Fruit fly (Drosophila melanogaster) whole organism: ENCODE data around the gene CG8206.

Source experiments
- CG8478 ChIP-seq: fragments of >200 bp; optimal IDR thresholded peaks from 2 replicates; lab custom pipeline; 2018; ENCODE audit warnings: inconsistent platforms
- Dll ChIP-seq: fragments of >200 bp; optimal IDR thresholded peaks from 2 replicates; lab custom pipeline; 2017
- EcR ChIP-seq, 2 experiments: fragments of >200 bp; optimal IDR thresholded peaks; 2 replicates each; lab custom pipeline; 2017; ENCODE audit warnings: missing biosample characterization in 2 of 2, missing genetic modification characterization in 2 of 2, missing genetic modification reagents in 2 of 2
- pan ChIP-seq: fragments of >200 bp; optimal IDR thresholded peaks from 2 replicates; lab custom pipeline; 2017
- psq ChIP-seq: fragments of >200 bp; optimal IDR thresholded peaks from 2 replicates; lab custom pipeline; 2017
- usp ChIP-seq: fragments of >200 bp; optimal IDR thresholded peaks from 2 replicates; lab custom pipeline; 2017; ENCODE audit warnings: missing biosample characterization, missing genetic modification characterization, mixed read lengths

Gene CG8206

dm6 chrX:15733192-15733892, 5.7 kb upstream of the CG8206 start:
- no peak for TF ChIP-seq psq
- no peak for TF ChIP-seq EcR (GFP tag; optimal IDR thresholded peaks at IDR 0.05; lab: Kevin White, UChicago)
- TF ChIP-seq usp (GFP tag; lab: Kevin White, UChicago), result no peak
- TF ChIP-seq pan (lab: Kevin White, UChicago), result no peak
- TF ChIP-seq Dll (lab: Kevin White, UChicago), result no peak
- no peak for TF ChIP-seq CG8478 (lab: Kevin White, UChicago)

dm6 chrX:15733995-15734394, 5.0 kb upstream of the CG8206 start, which contains the start of the genes CG12379 and MagR:
CG12379 (minus strand) TSS chrX:15733996.
MagR (plus strand) TSS chrX:15734270.
- TF ChIP-seq psq, result no peak
- TF ChIP-seq pan (lab: Kevin White, UChicago), result no peak
- no peak for TF ChIP-seq EcR (GFP tag; optimal IDR thresholded peaks at IDR 0.05; lab: Kevin White, UChicago)
- TF ChIP-seq usp (GFP tag; lab: Kevin White, UChicago), result no peak
- no peak for TF ChIP-seq CG8478 (lab: Kevin White, UChicago)
- TF ChIP-seq Dll (lab: Kevin White, UChicago), result no peak

dm6 chrX:15737110-15737509, 1.9 kb upstream of the CG8206 start, which contains the start of gene Arp6:
Arp6 (minus strand) TSS chrX:15737120.
- TF ChIP-seq psq (no peak), EcR (GFP tag; optimal IDR thresholded peaks at IDR 0.05; lab: Kevin White, UChicago) (no peak), pan (lab: Kevin White, UChicago) (no peak), Dll (lab: Kevin White, UChicago) (no peak), CG8478 (lab: Kevin White, UChicago) (no peak), usp (GFP tag; lab: Kevin White, UChicago) (no peak)

dm6 chrX:15740288-15740726, 1.3 kb downstream of the CG8206 start:
- TF ChIP-seq EcR (GFP tag; optimal IDR thresholded peaks at IDR 0.05; lab: Kevin White, UChicago) (no peak), CG8478 (lab: Kevin White, UChicago) (no peak), Dll (lab: Kevin White, UChicago) (no peak), pan (lab: Kevin White, UChicago) (no peak), usp (GFP tag; lab: Kevin White, UChicago) (no peak), psq (no peak)

- TF ChIP-seq Dll (lab: Kevin White, UChicago) (no peak), pan (lab: Kevin White, UChicago) (no peak)
Observed at dm6 chrX:15740881-15741280, 1.9 kb downstream of the CG8206 start.

- no peak for TF ChIP-seq usp (GFP tag; lab: Kevin White, UChicago)
- TF ChIP-seq Dll (lab: Kevin White, UChicago), result no peak
- TF ChIP-seq EcR (GFP tag; optimal IDR thresholded peaks at IDR 0.05; lab: Kevin White, UChicago), result no peak
- TF ChIP-seq CG8478 (lab: Kevin White, UChicago), result no peak
- TF ChIP-seq psq, result no peak
- TF ChIP-seq pan (lab: Kevin White, UChicago), result no peak
Observed at dm6 chrX:15745905-15746681, 7.1 kb downstream of the CG8206 start, which contains the start of the genes CG8944 and CCT6. CG8944 (minus strand) TSS chrX:15746231. CCT6 (plus strand) TSS chrX:15746648.

dm6 chrX:15746682-15747196, 7.7 kb downstream of the CG8206 start:
- no peak for TF ChIP-seq CG8478 (lab: Kevin White, UChicago)
- no peak for TF ChIP-seq EcR (GFP tag; optimal IDR thresholded peaks at IDR 0.05; lab: Kevin White, UChicago)
- no peak for TF ChIP-seq usp (GFP tag; lab: Kevin White, UChicago)
- no peak for TF ChIP-seq pan (lab: Kevin White, UChicago)
- TF ChIP-seq Dll (lab: Kevin White, UChicago), result no peak
- no peak for TF ChIP-seq psq

dm6 chrX:15748945-15749344, 9.9 kb downstream of the CG8206 start, which contains the start of gene Mvd:
Mvd (plus strand) TSS chrX:15749166.
- TF ChIP-seq EcR (GFP tag; optimal IDR thresholded peaks at IDR 0.05; lab: Kevin White, UChicago) (no peak), Dll (lab: Kevin White, UChicago) (no peak), usp (GFP tag; lab: Kevin White, UChicago) (no peak), CG8478 (lab: Kevin White, UChicago) (no peak), psq (no peak), pan (lab: Kevin White, UChicago) (no peak)

- TF ChIP-seq pan (lab: Kevin White, UChicago) (no peak), Dll (lab: Kevin White, UChicago) (no peak), usp (GFP tag; lab: Kevin White, UChicago) (no peak), CG8478 (lab: Kevin White, UChicago) (no peak)
Observed at dm6 chrX:15756018-15756417, 17.0 kb downstream of the CG8206 start, which contains the start of gene CG8260. CG8260 (plus strand) TSS chrX:15756318.

- TF ChIP-seq pan (lab: Kevin White, UChicago) (no peak), Dll (lab: Kevin White, UChicago) (no peak), EcR (GFP tag; optimal IDR thresholded peaks at IDR 0.05; lab: Kevin White, UChicago) (no peak)
Observed at dm6 chrX:15758692-15759240, 19.7 kb downstream of the CG8206 start.
